Fruit fly (Drosophila melanogaster) whole organism, embryonic: ENCODE results near the gene CG5515.

Experiments
- hbn ChIP-seq: fragments of 200-800 bp; sonication (Bioruptor generic); IDR thresholded peaks from 2 replicates; pipeline ENCODE4 v1.3.6; 2022; ENCODE audit warnings: missing biosample characterization, missing genetic modification characterization; ENCODE audit not compliant: partially characterized antibody
- unpg ChIP-seq: fragments of 200-800 bp; sonication (Bioruptor generic); optimal IDR thresholded peaks from 3 replicates; lab custom pipeline; 2018; ENCODE audit warnings: missing biosample characterization, mild to moderate bottlenecking, missing genetic modification characterization, moderate library complexity

dm6 chr3R:24205935-24206334, 17.2 kb upstream of the CG5515 start:
- TF ChIP-seq hbn (GFP tag; lab: Robert Waterston, UW) (no peak), unpg (GFP tag; lab: Kevin White, UChicago) (no peak)
